Fruit fly (Drosophila melanogaster) whole organism, pupa: ENCODE results near the gene CG10562.

Source experiments
- CG13204 ChIP-seq: fragments of 200-800 bp; sonication (Bioruptor generic); optimal IDR thresholded peaks from 2 replicates; lab custom pipeline; 2018; ENCODE audit warnings: missing biosample characterization, mild to moderate bottlenecking, missing genetic modification characterization, moderate library complexity
- CG4496 ChIP-seq: fragments of 200-800 bp; sonication (Bioruptor generic); IDR thresholded peaks from 3 replicates; pipeline ENCODE4 v1.3.6; 2022; ENCODE audit warnings: missing biosample characterization, missing genetic modification characterization
- CG8159 ChIP-seq: fragments of 200-800 bp; sonication (Bioruptor generic); optimal IDR thresholded peaks from 3 replicates; lab custom pipeline; 2018; ENCODE audit warnings: missing biosample characterization, mild to moderate bottlenecking, missing genetic modification characterization, moderate library complexity
- EcR ChIP-seq: fragments of 200-800 bp; sonication (Bioruptor generic); optimal IDR thresholded peaks from 3 replicates; lab custom pipeline; 2019; ENCODE audit warnings: missing biosample characterization, missing genetic modification characterization, mild to moderate bottlenecking, moderate library complexity, missing genetic modification reagents
- Ets98B ChIP-seq: fragments of 200-800 bp; sonication (Bioruptor generic); IDR thresholded peaks from 2 replicates; pipeline ENCODE4 v1.3.6; 2022; ENCODE audit warnings: missing biosample characterization, missing genetic modification characterization
- Pif1B ChIP-seq: fragments of 200-800 bp; sonication (Bioruptor generic); optimal IDR thresholded peaks from 3 replicates; lab custom pipeline; 2016; ENCODE audit warnings: missing biosample characterization, missing genetic modification characterization

dm6 chr3R:25320898-25321297 lies 1.7 kb downstream of the CG10562 start:
- no peak for TF ChIP-seq Pif1B (GFP tag; lab: Kevin White, UChicago)
- no peak for TF ChIP-seq Ets98B (GFP tag; lab: Robert Waterston, UW)
- no peak for TF ChIP-seq EcR (GFP tag; lab: Kevin White, UChicago)
- TF ChIP-seq CG13204 (GFP tag; lab: Kevin White, UChicago): no peak
- TF ChIP-seq CG8159 (tag; lab: Kevin White, UChicago): no peak
- TF ChIP-seq CG4496 (GFP tag; lab: Robert Waterston, UW): no peak
